Fruit fly (Drosophila melanogaster) whole organism, embryonic: ENCODE results near the gene CG15153.
A peak's percentile ranks its signal among the peaks of the same experiment; 100 is the strongest.

Source experiments
- Aef1 ChIP-seq: fragments of 200-800 bp; sonication (Bioruptor generic); IDR thresholded peaks from 3 replicates; pipeline ENCODE4 v1.3.6; 2022; ENCODE audit warnings: missing biosample characterization, missing genetic modification characterization
- CG11456 ChIP-seq: fragments of 200-800 bp; sonication (Bioruptor generic); IDR thresholded peaks from 3 replicates; pipeline ENCODE4 v1.3.6; 2022; ENCODE audit warnings: missing biosample characterization, missing genetic modification characterization
- CG11696 ChIP-seq: fragments of 200-800 bp; sonication (Bioruptor generic); IDR thresholded peaks from 2 replicates; pipeline ENCODE4 v1.3.6; 2022; ENCODE audit warnings: missing biosample characterization, missing genetic modification characterization
- CG12155 ChIP-seq: fragments of 200-800 bp; sonication (Bioruptor generic); optimal IDR thresholded peaks from 3 replicates; lab custom pipeline; 2016; ENCODE audit warnings: missing biosample characterization, missing genetic modification characterization
- CG12299 ChIP-seq: fragments of 200-800 bp; sonication (Bioruptor generic); optimal IDR thresholded peaks from 2 replicates; lab custom pipeline; 2018; ENCODE audit warnings: missing biosample characterization, mild to moderate bottlenecking, missing genetic modification characterization
- CG12659 ChIP-seq: fragments of 200-800 bp; sonication (Bioruptor generic); optimal IDR thresholded peaks from 3 replicates; lab custom pipeline; 2017; ENCODE audit warnings: mild to moderate bottlenecking, missing biosample characterization, missing genetic modification reagents, missing genetic modification characterization
- CG14441 ChIP-seq: fragments of 200-800 bp; sonication (Bioruptor generic); IDR thresholded peaks from 2 replicates; pipeline ENCODE4 v1.3.6; 2022; ENCODE audit warnings: missing biosample characterization, missing genetic modification characterization
- CG17361 ChIP-seq: fragments of 200-800 bp; sonication (Bioruptor generic); IDR thresholded peaks from 3 replicates; pipeline ENCODE4 v1.3.6; 2022; ENCODE audit warnings: missing biosample characterization, missing genetic modification characterization
- CG4730 ChIP-seq: fragments of 200-800 bp; sonication (Bioruptor generic); IDR thresholded peaks from 2 replicates; pipeline ENCODE4 v1.3.6; 2022; ENCODE audit warnings: missing biosample characterization, missing genetic modification characterization
- CG5245 ChIP-seq: fragments of 200-800 bp; sonication (Bioruptor generic); optimal IDR thresholded peaks from 3 replicates; lab custom pipeline; 2016; ENCODE audit warnings: missing biosample characterization, missing genetic modification characterization
- CG7556 ChIP-seq: fragments of 200-800 bp; sonication (Bioruptor generic); optimal IDR thresholded peaks from 2 replicates; lab custom pipeline; 2017; ENCODE audit warnings: missing biosample characterization, mild to moderate bottlenecking, missing genetic modification characterization
- CG8281 ChIP-seq: fragments of 200-800 bp; sonication (Bioruptor generic); optimal IDR thresholded peaks from 2 replicates; lab custom pipeline; 2018; ENCODE audit warnings: missing biosample characterization, mild to moderate bottlenecking, missing genetic modification characterization, moderate library complexity
- CG8944 ChIP-seq: fragments of 200-800 bp; sonication (Bioruptor generic); optimal IDR thresholded peaks from 3 replicates; lab custom pipeline; 2016; ENCODE audit warnings: missing biosample characterization, missing genetic modification characterization
- CG9797 ChIP-seq: fragments of 200-800 bp; sonication (Bioruptor generic); optimal IDR thresholded peaks from 3 replicates; lab custom pipeline; 2018; ENCODE audit warnings: missing biosample characterization, mild to moderate bottlenecking, missing genetic modification characterization
- CG9817 ChIP-seq: fragments of 200-800 bp; sonication (Bioruptor generic); optimal IDR thresholded peaks from 2 replicates; lab custom pipeline; 2018; ENCODE audit warnings: missing biosample characterization, mild to moderate bottlenecking, missing genetic modification characterization, moderate library complexity
- CG9876 ChIP-seq: fragments of 200-800 bp; sonication (Bioruptor generic); optimal IDR thresholded peaks from 2 replicates; lab custom pipeline; 2016; ENCODE audit warnings: missing biosample characterization, missing genetic modification characterization
- Drgx ChIP-seq: fragments of 200-800 bp; sonication (Bioruptor generic); IDR thresholded peaks from 2 replicates; pipeline ENCODE4 v1.3.6; 2022; ENCODE audit warnings: missing biosample characterization, missing genetic modification characterization
- Ets65A ChIP-seq: fragments of 200-800 bp; sonication (Bioruptor generic); peaks from one replicate; lab custom pipeline; 2016; ENCODE audit warnings: missing biosample characterization, missing genetic modification characterization
- H2.0 ChIP-seq: fragments of 200-800 bp; sonication (Bioruptor generic); IDR thresholded peaks from 2 replicates; pipeline ENCODE4 v1.3.6; 2022; ENCODE audit warnings: missing biosample characterization, missing genetic modification characterization
- Lim3 ChIP-seq: fragments of 200-800 bp; sonication (Bioruptor generic); IDR thresholded peaks from 2 replicates; pipeline ENCODE4 v1.3.6; 2022; ENCODE audit warnings: missing biosample characterization, missing genetic modification characterization
- Mrtf ChIP-seq: fragments of 200-800 bp; sonication (Bioruptor generic); IDR thresholded peaks from 3 replicates; pipeline ENCODE4 v1.3.6; 2022; ENCODE audit warnings: missing biosample characterization, missing genetic modification characterization
- ap ChIP-seq: fragments of 200-800 bp; sonication (Bioruptor generic); IDR thresholded peaks from 2 replicates; pipeline ENCODE4 v1.3.6; 2022; ENCODE audit warnings: missing biosample characterization, missing genetic modification characterization
- chm ChIP-seq: fragments of 200-800 bp; sonication (Bioruptor generic); IDR thresholded peaks from 2 replicates; pipeline ENCODE4 v1.3.6; 2022; ENCODE audit warnings: missing biosample characterization, missing genetic modification characterization
- eyg ChIP-seq: fragments of 200-800 bp; sonication (Bioruptor generic); optimal IDR thresholded peaks from 3 replicates; lab custom pipeline; 2016; ENCODE audit warnings: missing biosample characterization, missing genetic modification characterization
- fd3F ChIP-seq: fragments of 200-800 bp; sonication (Bioruptor generic); optimal IDR thresholded peaks from 2 replicates; lab custom pipeline; 2018; ENCODE audit warnings: missing biosample characterization, mild to moderate bottlenecking, missing genetic modification characterization, moderate library complexity
- fu2 ChIP-seq: fragments of 200-800 bp; sonication (Bioruptor generic); optimal IDR thresholded peaks from 2 replicates; lab custom pipeline; 2016; ENCODE audit warnings: missing biosample characterization, missing genetic modification characterization
- her ChIP-seq: fragments of 200-800 bp; sonication (Bioruptor generic); optimal IDR thresholded peaks from 2 replicates; lab custom pipeline; 2016; ENCODE audit warnings: missing biosample characterization, missing genetic modification characterization
- insv ChIP-seq, 2 experiments: fragments of 200-800 bp; sonication (Bioruptor generic); optimal IDR thresholded peaks; 3 replicates each; lab custom pipeline; 2016 to 2018; ENCODE audit warnings: missing biosample characterization in 2 of 2, missing genetic modification characterization in 2 of 2
- inv ChIP-seq: fragments of 200-800 bp; sonication (Bioruptor generic); IDR thresholded peaks from 2 replicates; pipeline ENCODE4 v1.3.6; 2022; ENCODE audit warnings: missing biosample characterization, missing genetic modification characterization; ENCODE audit not compliant: partially characterized antibody
- jigr1 ChIP-seq: fragments of 200-800 bp; sonication (Bioruptor generic); IDR thresholded peaks from 3 replicates; pipeline ENCODE4 v1.3.6; 2022; ENCODE audit warnings: missing biosample characterization, missing genetic modification characterization
- jumu ChIP-seq: fragments of 200-800 bp; sonication (Bioruptor generic); optimal IDR thresholded peaks from 3 replicates; lab custom pipeline; 2016; ENCODE audit warnings: missing biosample characterization, missing genetic modification characterization
- lilli ChIP-seq: fragments of 200-800 bp; sonication (Bioruptor generic); optimal IDR thresholded peaks from 3 replicates; lab custom pipeline; 2016; ENCODE audit warnings: missing biosample characterization, missing genetic modification characterization
- pan ChIP-seq, 4 experiments: fragments of >200 bp in 3 of 4; fragments of 200-800 bp in 1 of 4; sonication (Bioruptor generic) in 1 of 4; optimal IDR thresholded peaks in 3 of 4; IDR thresholded peaks in 1 of 4; 2 replicates each; pipeline versions ENCODE4 v1.3.6 to Lab custom; 2017 to 2022; ENCODE audit warnings: missing biosample characterization in 2 of 4, missing genetic modification characterization in 2 of 4, mixed read lengths in 1 of 4
- sna ChIP-seq: fragments of 200-800 bp; sonication (Bioruptor generic); IDR thresholded peaks from 2 replicates; pipeline ENCODE4 v1.3.6; 2022; ENCODE audit warnings: missing biosample characterization, missing genetic modification characterization; ENCODE audit not compliant: partially characterized antibody

CG15153 gene

dm6 chr2L:18112435-18112834 lies 20.4 kb upstream of the CG15153 start:
- TF ChIP-seq CG8944 (no peak), chm (GFP tag; lab: Robert Waterston, UW) (no peak), fd3F (GFP tag; lab: Kevin White, UChicago) (no peak), CG9876 (GFP tag; lab: Kevin White, UChicago) (no peak), CG5245 (GFP tag; lab: Kevin White, UChicago) (no peak), CG12659 (GFP tag; lab: Kevin White, UChicago) (no peak), lilli (GFP tag; lab: Kevin White, UChicago) (no peak), CG8281 (no peak), Aef1 (no peak), CG4730 (GFP tag; lab: Robert Waterston, UW) (no peak), her (GFP tag; lab: Kevin White, UChicago) (no peak), eyg (GFP tag; lab: Kevin White, UChicago) (no peak), CG9797 (GFP tag; lab: Kevin White, UChicago) (no peak)

dm6 chr2L:18096268-18096667 lies 4.2 kb upstream of the CG15153 start, which contains the start of gene Slc25A46b:
TSS of gene Slc25A46b (plus strand) at chr2L:18096568.
- TF ChIP-seq CG9817 (tag; lab: Kevin White, UChicago) (no peak), Drgx (GFP tag; lab: Robert Waterston, UW) (no peak), jumu (GFP tag; lab: Kevin White, UChicago) (no peak), jigr1 (GFP tag; lab: Robert Waterston, UW) (no peak), CG14441 (GFP tag; lab: Robert Waterston, UW) (no peak), Lim3 (GFP tag; lab: Robert Waterston, UW) (no peak)

dm6 chr2L:18091705-18092104 lies 351 bp downstream of the CG15153 start:
- TF ChIP-seq CG11696: no peak
- no peak for TF ChIP-seq ap (GFP tag; lab: Robert Waterston, UW)
- no peak for TF ChIP-seq insv (GFP tag; optimal IDR thresholded peaks at IDR 0.05; lab: Kevin White, UChicago)
- TF ChIP-seq H2.0: no peak
- no peak for TF ChIP-seq CG7556
- no peak for TF ChIP-seq fu2 (GFP tag; lab: Kevin White, UChicago)
- no peak for TF ChIP-seq CG17361 (GFP tag; lab: Robert Waterston, UW)
- peak; percentile 92 for TF ChIP-seq Ets65A (GFP tag; lab: Kevin White, UChicago)

- TF ChIP-seq pan (optimal IDR thresholded peaks at IDR 0.05; lab: Kevin White, UChicago): no peak
- no peak for TF ChIP-seq pan (GFP tag; optimal IDR thresholded peaks at IDR 0.05 in 1 of 2, IDR thresholded peaks at IDR 0.05 in 1 of 2)
- no peak for TF ChIP-seq CG11456 (GFP tag; lab: Robert Waterston, UW)
Measured at dm6 chr2L:18083956-18084355, 8.1 kb downstream of the CG15153 start, which contains the start of gene CG31741. TSS of gene CG31741 (plus strand) at chr2L:18084256.

- TF ChIP-seq sna (GFP tag; lab: Robert Waterston, UW) (no peak), inv (GFP tag; lab: Robert Waterston, UW) (no peak), CG9876 (GFP tag; lab: Kevin White, UChicago) (no peak), CG11456 (GFP tag; lab: Robert Waterston, UW) (0 out of 3 replicates have a peak, but pooled peaks have one; percentile 47)
- TF ChIP-seq, all 482 proteins: peak for 1
Measured at dm6 chr2L:18081328-18081727, 10.7 kb downstream of the CG15153 start, which contains the start of gene ninaD. TSS of gene ninaD (plus strand) at chr2L:18081628.

- TF ChIP-seq Ets65A (GFP tag; lab: Kevin White, UChicago) (peak; percentile 65), Mrtf (no peak), CG12299 (tag; lab: Kevin White, UChicago) (no peak), CG12155 (GFP tag; lab: Kevin White, UChicago) (no peak)
Measured at dm6 chr2L:18077969-18078368, 14.1 kb downstream of the CG15153 start, which contains the start of gene Arr1. TSS of gene Arr1 (plus strand) at chr2L:18078269.
